Fruit fly (Drosophila melanogaster) whole organism, embryonic: ENCODE data around the gene CG5235.
A peak's percentile ranks its signal among the peaks of the same experiment; 100 is the strongest.

Experiments used
- BEAF-32 ChIP-seq: fragments of 200-800 bp; sonication (Bioruptor generic); optimal IDR thresholded peaks from 3 replicates; lab custom pipeline; 2017; ENCODE audit warnings: missing biosample characterization, missing genetic modification characterization, mild to moderate bottlenecking, moderate library complexity, missing genetic modification reagents
- Bgb ChIP-seq: fragments of 200-800 bp; sonication (Bioruptor generic); IDR thresholded peaks from 2 replicates; pipeline ENCODE4 v1.3.6; 2022; ENCODE audit warnings: missing biosample characterization, missing genetic modification characterization; ENCODE audit not compliant: partially characterized antibody
- CG10267 ChIP-seq: fragments of 200-800 bp; sonication (Bioruptor generic); optimal IDR thresholded peaks from 2 replicates; lab custom pipeline; 2018; ENCODE audit warnings: missing biosample characterization, mild to moderate bottlenecking, missing genetic modification characterization, moderate library complexity
- CG10321 ChIP-seq: fragments of 200-800 bp; sonication (Bioruptor generic); IDR thresholded peaks from 2 replicates; pipeline ENCODE4 v1.3.6; 2022; ENCODE audit warnings: missing biosample characterization, missing genetic modification characterization
- CG12219 ChIP-seq: fragments of 200-800 bp; sonication (Bioruptor generic); optimal IDR thresholded peaks from 3 replicates; lab custom pipeline; 2018; ENCODE audit warnings: missing biosample characterization, mild to moderate bottlenecking, missing genetic modification characterization
- CG14860 ChIP-seq: fragments of 200-800 bp; sonication (Bioruptor generic); IDR thresholded peaks from 3 replicates; pipeline ENCODE4 v1.3.6; 2022; ENCODE audit warnings: missing biosample characterization, missing genetic modification characterization; ENCODE audit not compliant: partially characterized antibody
- CG15514 ChIP-seq: fragments of 200-800 bp; sonication (Bioruptor generic); optimal IDR thresholded peaks from 3 replicates; lab custom pipeline; 2017; ENCODE audit warnings: missing biosample characterization, missing genetic modification characterization, mild to moderate bottlenecking, moderate library complexity, missing genetic modification reagents
- CG17186 ChIP-seq: fragments of 200-800 bp; sonication (Bioruptor generic); optimal IDR thresholded peaks from 3 replicates; lab custom pipeline; 2017; ENCODE audit warnings: missing biosample characterization, missing genetic modification reagents, missing genetic modification characterization
- CG18599 ChIP-seq: fragments of 200-800 bp; sonication (Bioruptor generic); optimal IDR thresholded peaks from 3 replicates; lab custom pipeline; 2017; ENCODE audit warnings: missing biosample characterization, missing genetic modification characterization, mild to moderate bottlenecking, moderate library complexity, missing genetic modification reagents
- CG2116 ChIP-seq: fragments of 200-800 bp; sonication (Bioruptor generic); optimal IDR thresholded peaks from 3 replicates; lab custom pipeline; 2018; ENCODE audit warnings: missing biosample characterization, mild to moderate bottlenecking, missing genetic modification characterization
- CG3407 ChIP-seq: fragments of 200-800 bp; sonication (Bioruptor generic); optimal IDR thresholded peaks from 2 replicates; lab custom pipeline; 2018; ENCODE audit warnings: missing biosample characterization, mild to moderate bottlenecking, missing genetic modification characterization
- CG4707 ChIP-seq: fragments of 200-800 bp; sonication (Bioruptor generic); optimal IDR thresholded peaks from 2 replicates; lab custom pipeline; 2018; ENCODE audit warnings: missing biosample characterization, mild to moderate bottlenecking, missing genetic modification characterization, moderate library complexity
- CG6791 ChIP-seq: fragments of 200-800 bp; sonication (Bioruptor generic); IDR thresholded peaks from 3 replicates; pipeline ENCODE4 v1.3.6; 2022; ENCODE audit warnings: missing biosample characterization, missing genetic modification characterization; ENCODE audit not compliant: partially characterized antibody
- CG8944 ChIP-seq: fragments of 200-800 bp; sonication (Bioruptor generic); optimal IDR thresholded peaks from 3 replicates; lab custom pipeline; 2016; ENCODE audit warnings: missing biosample characterization, missing genetic modification characterization
- CG9797 ChIP-seq: fragments of 200-800 bp; sonication (Bioruptor generic); optimal IDR thresholded peaks from 3 replicates; lab custom pipeline; 2018; ENCODE audit warnings: missing biosample characterization, mild to moderate bottlenecking, missing genetic modification characterization
- CG9876 ChIP-seq: fragments of 200-800 bp; sonication (Bioruptor generic); optimal IDR thresholded peaks from 2 replicates; lab custom pipeline; 2016; ENCODE audit warnings: missing biosample characterization, missing genetic modification characterization
- E2f2 ChIP-seq: fragments of 200-800 bp; sonication (Bioruptor generic); IDR thresholded peaks from 2 replicates; pipeline ENCODE4 v1.3.6; 2022; ENCODE audit warnings: missing biosample characterization, missing genetic modification characterization
- ERR ChIP-seq: fragments of 200-800 bp; sonication (Bioruptor generic); optimal IDR thresholded peaks from 2 replicates; lab custom pipeline; 2016; ENCODE audit warnings: missing biosample characterization, missing genetic modification characterization
- Ets65A ChIP-seq: fragments of 200-800 bp; sonication (Bioruptor generic); peaks from one replicate; lab custom pipeline; 2016; ENCODE audit warnings: missing biosample characterization, missing genetic modification characterization
- Fer1 ChIP-seq: fragments of 200-800 bp; sonication (Bioruptor generic); optimal IDR thresholded peaks from 2 replicates; lab custom pipeline; 2017; ENCODE audit warnings: missing biosample characterization, mild to moderate bottlenecking, missing genetic modification characterization
- Gug ChIP-seq: fragments of 200-800 bp; sonication (Bioruptor generic); IDR thresholded peaks from 4 replicates; pipeline ENCODE4 v1.3.6; 2022; ENCODE audit warnings: missing biosample characterization, missing genetic modification characterization
- Med ChIP-seq: fragments of 200-800 bp; sonication (Bioruptor generic); peaks from one replicate; lab custom pipeline; 2016; ENCODE audit warnings: missing biosample characterization, missing genetic modification characterization, mild to moderate bottlenecking, inconsistent platforms, moderate library complexity
- Myb ChIP-seq: fragments of 200-800 bp; sonication (Bioruptor generic); optimal IDR thresholded peaks from 2 replicates; lab custom pipeline; 2016; ENCODE audit warnings: missing biosample characterization, missing genetic modification characterization
- Optix ChIP-seq: fragments of 200-800 bp; sonication (Bioruptor generic); IDR thresholded peaks from 3 replicates; pipeline ENCODE4 v1.3.6; 2022; ENCODE audit warnings: missing biosample characterization, missing genetic modification characterization
- Poxn ChIP-seq: fragments of 200-800 bp; sonication (Bioruptor generic); IDR thresholded peaks from 2 replicates; pipeline ENCODE4 v1.3.6; 2022; ENCODE audit warnings: missing biosample characterization, missing genetic modification characterization
- Ravus ChIP-seq: fragments of 200-800 bp; sonication (Bioruptor generic); IDR thresholded peaks from 2 replicates; pipeline ENCODE4 v1.3.6; 2022; ENCODE audit warnings: missing biosample characterization, missing genetic modification characterization
- Scr ChIP-seq: fragments of 200-800 bp; sonication (Bioruptor generic); IDR thresholded peaks from 2 replicates; pipeline ENCODE4 v1.3.6; 2022; ENCODE audit warnings: missing biosample characterization, missing genetic modification characterization; ENCODE audit not compliant: partially characterized antibody
- Sry-δ ChIP-seq: fragments of 200-800 bp; sonication (Bioruptor generic); optimal IDR thresholded peaks from 2 replicates; lab custom pipeline; 2016; ENCODE audit warnings: missing biosample characterization, missing genetic modification characterization
- ac ChIP-seq: fragments of 200-800 bp; sonication (Bioruptor generic); optimal IDR thresholded peaks from 3 replicates; lab custom pipeline; 2017; ENCODE audit warnings: missing biosample characterization, mild to moderate bottlenecking, missing genetic modification characterization
- ash1 ChIP-seq: fragments of 200-800 bp; sonication (Bioruptor generic); optimal IDR thresholded peaks from 2 replicates; lab custom pipeline; 2018; ENCODE audit warnings: missing biosample characterization, mild to moderate bottlenecking, missing genetic modification characterization
- az2 ChIP-seq: fragments of 200-800 bp; sonication (Bioruptor generic); optimal IDR thresholded peaks from 3 replicates; lab custom pipeline; 2016; ENCODE audit warnings: missing biosample characterization, missing genetic modification characterization
- bbx ChIP-seq: fragments of 200-800 bp; sonication (Bioruptor generic); IDR thresholded peaks from 2 replicates; pipeline ENCODE4 v1.3.6; 2022; ENCODE audit warnings: missing biosample characterization, missing genetic modification characterization; ENCODE audit not compliant: partially characterized antibody
- cato ChIP-seq: fragments of 200-800 bp; sonication (Bioruptor generic); optimal IDR thresholded peaks from 2 replicates; lab custom pipeline; 2016; ENCODE audit warnings: missing biosample characterization, missing genetic modification characterization, borderline replicate concordance
- caup ChIP-seq: fragments of 200-800 bp; sonication (Bioruptor generic); optimal IDR thresholded peaks from 3 replicates; lab custom pipeline; 2017; ENCODE audit warnings: missing biosample characterization, mild to moderate bottlenecking, missing genetic modification characterization, moderate library complexity; ENCODE audit not compliant: severe bottlenecking
- chinmo ChIP-seq: fragments of 200-800 bp; sonication (Bioruptor generic); IDR thresholded peaks from 4 replicates; pipeline ENCODE4 v1.3.6; 2022; ENCODE audit warnings: missing biosample characterization, missing genetic modification characterization; ENCODE audit not compliant: partially characterized antibody
- crp ChIP-seq, 2 experiments: fragments of 200-800 bp; sonication (Bioruptor generic); optimal IDR thresholded peaks; 2 replicates in 1 of 2; 3 replicates in 1 of 2; lab custom pipeline; 2017; ENCODE audit warnings: missing biosample characterization in 2 of 2, missing genetic modification characterization in 2 of 2, mild to moderate bottlenecking in 1 of 2, moderate library complexity in 1 of 2
- exex ChIP-seq: fragments of 200-800 bp; sonication (Bioruptor generic); optimal IDR thresholded peaks from 4 replicates; lab custom pipeline; 2018; ENCODE audit warnings: missing biosample characterization, mild to moderate bottlenecking, missing genetic modification characterization, moderate library complexity
- gfzf ChIP-seq: fragments of 200-800 bp; sonication (Bioruptor generic); optimal IDR thresholded peaks from 2 replicates; lab custom pipeline; 2016; ENCODE audit warnings: missing biosample characterization, mild to moderate bottlenecking, missing genetic modification characterization, moderate library complexity
- grn ChIP-seq: fragments of 200-800 bp; sonication (Bioruptor generic); optimal IDR thresholded peaks from 3 replicates; lab custom pipeline; 2017; ENCODE audit warnings: missing biosample characterization, missing genetic modification characterization
- klu ChIP-seq: fragments of 200-800 bp; sonication (Bioruptor generic); IDR thresholded peaks from 2 replicates; pipeline ENCODE4 v1.3.6; 2022; ENCODE audit warnings: missing biosample characterization, missing genetic modification characterization
- lab ChIP-seq: fragments of 200-800 bp; sonication (Bioruptor generic); optimal IDR thresholded peaks from 3 replicates; lab custom pipeline; 2017; ENCODE audit warnings: missing biosample characterization, missing genetic modification characterization, mild to moderate bottlenecking, moderate library complexity, missing genetic modification reagents
- lola ChIP-seq, 3 experiments: fragments of >200 bp in 2 of 3; fragments of 200-800 bp in 1 of 3; sonication (Bioruptor generic) in 1 of 3; optimal IDR thresholded peaks; 2 replicates each; lab custom pipeline; 2017 to 2019; ENCODE audit warnings: missing biosample characterization in 3 of 3, missing genetic modification characterization in 3 of 3, mild to moderate bottlenecking in 1 of 3, moderate library complexity in 1 of 3
- maf-S ChIP-seq: fragments of 200-800 bp; sonication (Bioruptor generic); optimal IDR thresholded peaks from 2 replicates; lab custom pipeline; 2016; ENCODE audit warnings: missing biosample characterization, missing genetic modification characterization
- pfk ChIP-seq: fragments of 200-800 bp; sonication (Bioruptor generic); optimal IDR thresholded peaks from 2 replicates; lab custom pipeline; 2018; ENCODE audit warnings: missing biosample characterization, mild to moderate bottlenecking, missing genetic modification characterization, moderate library complexity
- scrt ChIP-seq: fragments of 200-800 bp; sonication (Bioruptor generic); optimal IDR thresholded peaks from 2 replicates; lab custom pipeline; 2018; ENCODE audit warnings: missing biosample characterization, mild to moderate bottlenecking, missing genetic modification characterization, moderate library complexity
- sd ChIP-seq: fragments of 200-800 bp; sonication (Bioruptor generic); optimal IDR thresholded peaks from 3 replicates; lab custom pipeline; 2018; ENCODE audit warnings: missing biosample characterization, mild to moderate bottlenecking, missing genetic modification characterization, moderate library complexity

The CG5235 gene

dm6 chr3L:16139131-16139530 is 48.9 kb upstream of the CG5235 start (continued):
- TF ChIP-seq Bgb (GFP tag; lab: Robert Waterston, UW) (peak; percentile 49), CG10267 (tag; lab: Kevin White, UChicago) (peak; percentile 31), CG2116 (GFP tag; lab: Kevin White, UChicago) (peak; percentile 98), crp (GFP tag; optimal IDR thresholded peaks at IDR 0.05; lab: Kevin White, UChicago) (no peak), CG15514 (peak; percentile 51), pfk (GFP tag; lab: Kevin White, UChicago) (no peak), gfzf (GFP tag; lab: Kevin White, UChicago) (peak; percentile 28), ac (GFP tag; lab: Kevin White, UChicago) (no peak), CG9797 (GFP tag; lab: Kevin White, UChicago) (peak; percentile 9), CG3407 (GFP tag; lab: Kevin White, UChicago) (no peak), Gug (GFP tag; lab: Robert Waterston, UW) (no peak), BEAF-32 (peak; percentile 51), E2f2 (GFP tag; lab: Robert Waterston, UW) (peak; percentile 99), CG14860 (0 out of 3 replicates have a peak, but pooled peaks have one; percentile 36), CG6791 (GFP tag; lab: Robert Waterston, UW) (peak; percentile 46; the same call in 1 of the 3 replicates), Scr (peak; percentile 16; the same call in 1 of the 2 replicates), CG17186 (GFP tag; lab: Kevin White, UChicago) (peak; percentile 20), sd (tag; lab: Kevin White, UChicago) (peak; percentile 41), bbx (GFP tag; lab: Robert Waterston, UW) (peak; percentile 35; the same call in 1 of the 2 replicates), grn (peak; percentile 37), Sry-δ (GFP tag; lab: Kevin White, UChicago) (peak; percentile 65)

dm6 chr3L:16137779-16138178 is 47.6 kb upstream of the CG5235 start, which contains the start of gene CG5157:
Gene CG5157, minus strand, starts transcription at chr3L:16137879.
- TF ChIP-seq maf-S (GFP tag; lab: Kevin White, UChicago) (no peak), ash1 (GFP tag; lab: Kevin White, UChicago) (no peak), CG12219 (GFP tag; lab: Kevin White, UChicago) (no peak), CG10321 (GFP tag; lab: Robert Waterston, UW) (no peak), Optix (GFP tag; lab: Robert Waterston, UW) (no peak), exex (no peak), lola (GFP tag; optimal IDR thresholded peaks at IDR 0.05; lab: Kevin White, UChicago) (no peak), az2 (GFP tag; lab: Kevin White, UChicago) (no peak), CG8944 (no peak)

- TF ChIP-seq Ets65A (GFP tag; lab: Kevin White, UChicago) (peak; percentile 88), CG4707 (GFP tag; lab: Kevin White, UChicago) (no peak), Myb (GFP tag; lab: Kevin White, UChicago) (no peak), klu (GFP tag; lab: Robert Waterston, UW) (no peak), lab (peak; percentile 23), Med (peak; percentile 77), Fer1 (GFP tag; lab: Kevin White, UChicago) (no peak), Poxn (GFP tag; lab: Robert Waterston, UW) (no peak), CG9876 (GFP tag; lab: Kevin White, UChicago) (no peak), chinmo (0 out of 4 replicates have a peak, but pooled peaks have one; percentile 48), cato (no peak), CG18599 (GFP tag; lab: Kevin White, UChicago) (no peak), Ravus (GFP tag; lab: Robert Waterston, UW) (no peak), caup (GFP tag; lab: Kevin White, UChicago) (peak; percentile 31), grn (peak; percentile 33), ERR (GFP tag; lab: Kevin White, UChicago) (no peak), scrt (no peak)
Observed at dm6 chr3L:16136819-16137553, 46.8 kb upstream of the CG5235 start.
